Fruit fly (Drosophila melanogaster) whole organism, pupa: ENCODE data around the gene DAAM.

Experiments used
- CG12605 ChIP-seq: fragments of 200-800 bp; sonication (Bioruptor generic); IDR thresholded peaks from 2 replicates; pipeline ENCODE4 v1.3.6; 2022; ENCODE audit warnings: missing biosample characterization, missing genetic modification characterization
- CG13204 ChIP-seq: fragments of 200-800 bp; sonication (Bioruptor generic); optimal IDR thresholded peaks from 2 replicates; lab custom pipeline; 2018; ENCODE audit warnings: missing biosample characterization, mild to moderate bottlenecking, missing genetic modification characterization, moderate library complexity
- CG8159 ChIP-seq: fragments of 200-800 bp; sonication (Bioruptor generic); optimal IDR thresholded peaks from 3 replicates; lab custom pipeline; 2018; ENCODE audit warnings: missing biosample characterization, mild to moderate bottlenecking, missing genetic modification characterization, moderate library complexity
- D1 ChIP-seq: fragments of 200-800 bp; sonication (Bioruptor generic); optimal IDR thresholded peaks from 2 replicates; lab custom pipeline; 2018; ENCODE audit warnings: missing biosample characterization, mild to moderate bottlenecking, missing genetic modification characterization, moderate library complexity
- EcR ChIP-seq: fragments of 200-800 bp; sonication (Bioruptor generic); optimal IDR thresholded peaks from 3 replicates; lab custom pipeline; 2019; ENCODE audit warnings: missing biosample characterization, missing genetic modification characterization, mild to moderate bottlenecking, moderate library complexity, missing genetic modification reagents
- Ets98B ChIP-seq: fragments of 200-800 bp; sonication (Bioruptor generic); IDR thresholded peaks from 2 replicates; pipeline ENCODE4 v1.3.6; 2022; ENCODE audit warnings: missing biosample characterization, missing genetic modification characterization
- Snoo ChIP-seq: fragments of 200-800 bp; sonication (Bioruptor generic); optimal IDR thresholded peaks from 3 replicates; lab custom pipeline; 2017; ENCODE audit warnings: missing biosample characterization, mild to moderate bottlenecking, missing genetic modification characterization, inconsistent platforms

dm6 chrX:1242049-1242448, 80.1 kb downstream of the DAAM start:
- TF ChIP-seq CG8159 (tag; lab: Kevin White, UChicago) (no peak), EcR (no peak), CG12605 (GFP tag; lab: Robert Waterston, UW) (no peak), Snoo (tag; lab: Kevin White, UChicago) (no peak), D1 (tag; lab: Kevin White, UChicago) (no peak), CG13204 (GFP tag; lab: Kevin White, UChicago) (no peak), Ets98B (GFP tag; lab: Robert Waterston, UW) (no peak)
